Worm (Caenorhabditis elegans) whole organism, L1 larva: ENCODE results near the gene cpf-1.

ENCODE experiments used
- ama-1 ChIP-seq: fragments of 150-350 bp; optimal IDR thresholded peaks from 2 replicates; lab custom pipeline; 2014
- elt-2 ChIP-seq: sonication (generic microtip); optimal IDR thresholded peaks from 2 replicates; lab custom pipeline; 2016; ENCODE audit warnings: missing genetic modification characterization, mild to moderate bottlenecking, inconsistent platforms, missing compliant biosample characterization, missing genetic modification reagents
- fkh-4 ChIP-seq: sonication (generic microtip); optimal IDR thresholded peaks from 2 replicates; lab custom pipeline; 2016; ENCODE audit warnings: missing compliant biosample characterization, missing genetic modification characterization, borderline replicate concordance
- grh-1 ChIP-seq: fragments of 200-800 bp; sonication (Bioruptor generic); IDR thresholded peaks from 2 replicates; pipeline ENCODE4 v1.3.6; 2022; ENCODE audit warnings: missing genetic modification reagents, missing genetic modification characterization, missing compliant biosample characterization
- irx-1 ChIP-seq: sonication (generic microtip); optimal IDR thresholded peaks from 2 replicates; lab custom pipeline; 2016; ENCODE audit warnings: missing genetic modification characterization, missing compliant biosample characterization
- jun-1 ChIP-seq: fragments of 150-350 bp; optimal IDR thresholded peaks from 2 replicates; lab custom pipeline; 2014; ENCODE audit warnings: missing biosample characterization, missing genetic modification reagents, missing genetic modification characterization
- lin-39 ChIP-seq: fragments of 150-350 bp; optimal IDR thresholded peaks from 2 replicates; lab custom pipeline; 2014; ENCODE audit warnings: missing biosample characterization, missing genetic modification reagents, missing genetic modification characterization
- lir-3 ChIP-seq: sonication (generic microtip); optimal IDR thresholded peaks from 2 replicates; lab custom pipeline; 2016; ENCODE audit warnings: mild to moderate bottlenecking, missing genetic modification characterization, moderate library complexity, missing compliant biosample characterization; ENCODE audit not compliant: poor library complexity
- nhr-237 ChIP-seq: fragments of 150-350 bp; optimal IDR thresholded peaks from 2 replicates; lab custom pipeline; 2014; ENCODE audit warnings: missing biosample characterization, missing genetic modification characterization
- pax-3 ChIP-seq: fragments of 200-800 bp; sonication (Bioruptor generic); optimal IDR thresholded peaks from 2 replicates; lab custom pipeline; 2018; ENCODE audit warnings: mild to moderate bottlenecking, missing genetic modification characterization, moderate library complexity, missing compliant biosample characterization
- unc-62 ChIP-seq: fragments of 150-350 bp; optimal IDR thresholded peaks from 2 replicates; lab custom pipeline; 2014; ENCODE audit warnings: missing biosample characterization, missing genetic modification reagents, missing genetic modification characterization
- vab-15 ChIP-seq: sonication (generic microtip); optimal IDR thresholded peaks from 2 replicates; lab custom pipeline; 2017; ENCODE audit warnings: missing genotype, mild to moderate bottlenecking, missing genetic modification characterization, missing compliant biosample characterization

DNA sequence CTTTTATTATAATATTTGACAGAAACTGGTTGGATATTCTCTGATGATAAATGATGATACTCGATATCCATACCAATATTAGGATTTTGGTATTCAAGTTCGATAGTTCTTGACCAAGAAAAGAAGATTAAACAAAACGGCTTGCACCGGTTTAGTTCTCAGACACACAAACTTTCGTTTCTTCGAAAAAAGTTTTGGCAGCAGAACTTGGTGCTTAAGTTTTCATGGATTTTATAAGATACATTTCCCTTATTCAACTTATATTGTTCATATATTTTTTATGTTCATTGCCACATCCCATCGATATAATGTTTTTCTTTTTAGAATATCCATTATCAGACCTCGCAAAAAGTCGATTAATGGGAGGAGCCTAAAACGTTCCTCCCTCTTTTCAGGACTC, 11.6 kb downstream of the cpf-1 start, which contains the start of gene aptf-4:
- TF ChIP-seq unc-62 (no peak), lir-3 (no peak), pax-3 (no peak), vab-15 (no peak), fkh-4 (tag; lab: Kevin White, UChicago) (no peak), lin-39 (tag; lab: Kevin White, UChicago) (no peak), ama-1 (lab: Kevin White, UChicago) (no peak), nhr-237 (tag; lab: Kevin White, UChicago) (no peak), irx-1 (tag; lab: Kevin White, UChicago) (no peak), grh-1 (no peak), elt-2 (tag; lab: Kevin White, UChicago) (no peak), jun-1 (no peak)
